Worm (Caenorhabditis elegans) whole organism, mixed stage, embryonic: Measurements from ENCODE around the gene chpf-1.

Experiments used
- elt-1 ChIP-seq: sonication (generic microtip); optimal IDR thresholded peaks from 2 replicates; lab custom pipeline; 2017; ENCODE audit warnings: missing genetic modification characterization, mild to moderate bottlenecking, missing compliant biosample characterization, antibody characterized with exemption, moderate library complexity, borderline replicate concordance; ENCODE audit not compliant: insufficient read depth
- lin-13 ChIP-seq: fragments of 150-350 bp; optimal IDR thresholded peaks from 2 replicates; lab custom pipeline; 2014; ENCODE audit warnings: missing biosample characterization, missing genetic modification characterization
- lin-32 ChIP-seq: fragments of 200-800 bp; sonication (Bioruptor generic); optimal IDR thresholded peaks from 2 replicates; lab custom pipeline; 2018; ENCODE audit warnings: mild to moderate bottlenecking, missing genetic modification characterization, missing compliant biosample characterization
- lsy-2 ChIP-seq: fragments of 150-350 bp; optimal IDR thresholded peaks from 2 replicates; lab custom pipeline; 2014; ENCODE audit warnings: missing biosample characterization, missing genetic modification characterization
- mab-5 ChIP-seq: fragments of 150-350 bp; optimal IDR thresholded peaks from 2 replicates; lab custom pipeline; 2014; ENCODE audit warnings: missing biosample characterization, missing genetic modification characterization
- nhr-12 ChIP-seq: fragments of 150-350 bp; optimal IDR thresholded peaks from 2 replicates; lab custom pipeline; 2014; ENCODE audit warnings: missing biosample characterization, missing genetic modification characterization
- nhr-237 ChIP-seq: fragments of 150-350 bp; optimal IDR thresholded peaks from 2 replicates; lab custom pipeline; 2014; ENCODE audit warnings: missing biosample characterization, missing genetic modification characterization
- nhr-28 ChIP-seq: fragments of 150-350 bp; optimal IDR thresholded peaks from 2 replicates; lab custom pipeline; 2014; ENCODE audit warnings: missing biosample characterization, missing genetic modification characterization
- nhr-76 ChIP-seq: sonication (generic microtip); optimal IDR thresholded peaks from 2 replicates; lab custom pipeline; 2017; ENCODE audit warnings: missing biosample characterization, missing genetic modification characterization
- pha-4 ChIP-seq: fragments of 150-350 bp; optimal IDR thresholded peaks from 2 replicates; lab custom pipeline; 2018; ENCODE audit warnings: missing biosample characterization, missing genetic modification reagents, missing genetic modification characterization
- snpc-4 ChIP-seq: fragments of 150-350 bp; optimal IDR thresholded peaks from 2 replicates; lab custom pipeline; 2014; ENCODE audit warnings: missing biosample characterization, missing genetic modification characterization
- unc-62 ChIP-seq: fragments of 150-350 bp; optimal IDR thresholded peaks from 2 replicates; lab custom pipeline; 2014; ENCODE audit warnings: missing biosample characterization, missing genetic modification reagents, missing genetic modification characterization
- ztf-11 ChIP-seq: fragments of 150-350 bp; optimal IDR thresholded peaks from 2 replicates; lab custom pipeline; 2014; ENCODE audit warnings: missing biosample characterization, missing genetic modification characterization

- TF ChIP-seq mab-5 (tag; lab: Kevin White, UChicago) (no peak), nhr-76 (tag; lab: Kevin White, UChicago) (no peak), nhr-28 (tag; lab: Kevin White, UChicago) (no peak), lsy-2 (no peak), pha-4 (tag; lab: Kevin White, UChicago) (no peak), elt-1 (no peak), nhr-12 (tag; lab: Kevin White, UChicago) (no peak), snpc-4 (tag; lab: Kevin White, UChicago) (no peak), unc-62 (GFP tag; lab: Kevin White, UChicago) (no peak), lin-13 (tag; lab: Kevin White, UChicago) (no peak), ztf-11 (no peak), lin-32 (GFP tag; lab: Kevin White, UChicago) (no peak), nhr-237 (no peak)
These were observed 29.6 kb downstream of the chpf-1 start, which contains the start of gene egl-3 for ce11 chrV:10173653-10174052.
